Fruit fly (Drosophila melanogaster) whole organism, prepupa: ENCODE data around the gene Alh.

Experiments used
- CG10631 ChIP-seq: fragments of 200-800 bp; sonication (Bioruptor generic); optimal IDR thresholded peaks from 2 replicates; lab custom pipeline; 2016; ENCODE audit warnings: missing biosample characterization, missing genetic modification characterization
- CG10669 ChIP-seq: fragments of 200-800 bp; sonication (Bioruptor generic); optimal IDR thresholded peaks from 3 replicates; lab custom pipeline; 2018; ENCODE audit warnings: missing biosample characterization, mild to moderate bottlenecking, missing genetic modification characterization, moderate library complexity
- CG11762 ChIP-seq: fragments of 200-800 bp; sonication (Bioruptor generic); optimal IDR thresholded peaks from 3 replicates; lab custom pipeline; 2016; ENCODE audit warnings: missing biosample characterization, missing genetic modification characterization; ENCODE audit not compliant: insufficient read depth
- CG11902 ChIP-seq: fragments of 200-800 bp; sonication (Bioruptor generic); optimal IDR thresholded peaks from 3 replicates; lab custom pipeline; 2016; ENCODE audit warnings: missing biosample characterization, missing genetic modification characterization
- CG15336 ChIP-seq: fragments of 200-800 bp; sonication (Bioruptor generic); IDR thresholded peaks from 2 replicates; pipeline ENCODE4 v1.3.6; 2022; ENCODE audit warnings: missing biosample characterization, missing genetic modification characterization
- CG1621 ChIP-seq: fragments of 200-800 bp; sonication (Bioruptor generic); optimal IDR thresholded peaks from 3 replicates; lab custom pipeline; 2018; ENCODE audit warnings: missing biosample characterization, mild to moderate bottlenecking, missing genetic modification characterization
- CG16779 ChIP-seq: fragments of 200-800 bp; sonication (Bioruptor generic); optimal IDR thresholded peaks from 3 replicates; lab custom pipeline; 2017; ENCODE audit warnings: missing biosample characterization, mild to moderate bottlenecking, missing genetic modification characterization
- CG3032 ChIP-seq: fragments of 200-800 bp; optimal IDR thresholded peaks from 2 replicates; lab custom pipeline; 2019; ENCODE audit warnings: missing biosample characterization, mild to moderate bottlenecking, missing genetic modification characterization, moderate library complexity
- CG31627 ChIP-seq: fragments of 200-800 bp; sonication (Bioruptor generic); optimal IDR thresholded peaks from 3 replicates; lab custom pipeline; 2016; ENCODE audit warnings: missing biosample characterization, missing genetic modification characterization
- CG32006 ChIP-seq: fragments of 200-800 bp; sonication (Bioruptor generic); optimal IDR thresholded peaks from 3 replicates; lab custom pipeline; 2017; ENCODE audit warnings: missing biosample characterization, mild to moderate bottlenecking, missing genetic modification characterization
- CG34406 ChIP-seq: fragments of 200-800 bp; sonication (Bioruptor generic); optimal IDR thresholded peaks from 3 replicates; lab custom pipeline; 2016; ENCODE audit warnings: missing biosample characterization, missing genetic modification characterization
- CG3919 ChIP-seq: fragments of 200-800 bp; sonication (Bioruptor generic); optimal IDR thresholded peaks from 3 replicates; lab custom pipeline; 2016; ENCODE audit warnings: missing biosample characterization, missing genetic modification characterization
- CG4318 ChIP-seq: fragments of 200-800 bp; sonication (Bioruptor generic); optimal IDR thresholded peaks from 3 replicates; lab custom pipeline; 2017; ENCODE audit warnings: missing biosample characterization, mild to moderate bottlenecking, missing genetic modification characterization
- CG6163 ChIP-seq: fragments of 200-800 bp; sonication (Bioruptor generic); IDR thresholded peaks from 3 replicates; pipeline ENCODE4 v1.3.6; 2022; ENCODE audit warnings: missing biosample characterization, missing genetic modification characterization
- CG6792 ChIP-seq: fragments of 200-800 bp; sonication (Bioruptor generic); optimal IDR thresholded peaks from 3 replicates; lab custom pipeline; 2016; ENCODE audit warnings: missing biosample characterization, missing genetic modification characterization
- CG8119 ChIP-seq: fragments of 200-800 bp; sonication (Bioruptor generic); IDR thresholded peaks from 3 replicates; pipeline ENCODE4 v1.3.6; 2022; ENCODE audit warnings: missing biosample characterization, missing genetic modification characterization
- CG8319 ChIP-seq: fragments of 200-800 bp; sonication (Bioruptor generic); optimal IDR thresholded peaks from 3 replicates; lab custom pipeline; 2016; ENCODE audit warnings: missing biosample characterization, missing genetic modification characterization
- CG8632 ChIP-seq: fragments of 200-800 bp; sonication (Bioruptor generic); optimal IDR thresholded peaks from 3 replicates; lab custom pipeline; 2016; ENCODE audit warnings: missing biosample characterization, missing genetic modification characterization
- CG9139 ChIP-seq: fragments of 200-800 bp; sonication (Bioruptor generic); optimal IDR thresholded peaks from 3 replicates; lab custom pipeline; 2017; ENCODE audit warnings: missing biosample characterization, mild to moderate bottlenecking, missing genetic modification characterization
- Eip75B ChIP-seq: fragments of 200-800 bp; sonication (Bioruptor generic); optimal IDR thresholded peaks from 3 replicates; lab custom pipeline; 2016; ENCODE audit warnings: missing biosample characterization, missing genetic modification characterization
- Eip78C ChIP-seq: fragments of 200-800 bp; sonication (Bioruptor generic); peaks from one replicate; lab custom pipeline; 2016; ENCODE audit warnings: missing biosample characterization, missing genetic modification characterization
- Eip93F ChIP-seq: fragments of 200-800 bp; sonication (Bioruptor generic); optimal IDR thresholded peaks from 2 replicates; lab custom pipeline; 2016; ENCODE audit warnings: missing biosample characterization, mild to moderate bottlenecking, missing genetic modification characterization
- Ets21C ChIP-seq: fragments of 200-800 bp; sonication (Bioruptor generic); optimal IDR thresholded peaks from 3 replicates; lab custom pipeline; 2016; ENCODE audit warnings: missing biosample characterization, missing genetic modification characterization
- Hr38 ChIP-seq: sonication (Bioruptor generic); optimal IDR thresholded peaks from 2 replicates; lab custom pipeline; 2016; ENCODE audit warnings: missing biosample characterization, missing genetic modification characterization
- Hr39 ChIP-seq: fragments of 200-800 bp; sonication (Bioruptor generic); optimal IDR thresholded peaks from 2 replicates; lab custom pipeline; 2016; ENCODE audit warnings: missing biosample characterization, missing genetic modification characterization
- Hr4 ChIP-seq: fragments of 200-800 bp; sonication (Bioruptor generic); optimal IDR thresholded peaks from 3 replicates; lab custom pipeline; 2016; ENCODE audit warnings: missing biosample characterization, missing genetic modification characterization
- OdsH ChIP-seq: fragments of 200-800 bp; sonication (Bioruptor generic); optimal IDR thresholded peaks from 3 replicates; lab custom pipeline; 2016; ENCODE audit warnings: missing biosample characterization, missing genetic modification characterization
- Smox ChIP-seq: fragments of 200-800 bp; sonication (Bioruptor generic); optimal IDR thresholded peaks from 3 replicates; lab custom pipeline; 2016; ENCODE audit warnings: missing biosample characterization, missing genetic modification characterization
- Sox102F ChIP-seq: fragments of 200-800 bp; sonication (Bioruptor generic); optimal IDR thresholded peaks from 2 replicates; lab custom pipeline; 2016; ENCODE audit warnings: missing biosample characterization, mild to moderate bottlenecking, missing genetic modification characterization
- Sox14 ChIP-seq: fragments of 200-800 bp; sonication (Bioruptor generic); optimal IDR thresholded peaks from 3 replicates; lab custom pipeline; 2016; ENCODE audit warnings: missing biosample characterization, missing genetic modification characterization
- achi ChIP-seq: fragments of 200-800 bp; sonication (Bioruptor generic); optimal IDR thresholded peaks from 3 replicates; lab custom pipeline; 2016; ENCODE audit warnings: missing biosample characterization, missing genetic modification characterization
- acj6 ChIP-seq: fragments of 200-800 bp; sonication (Bioruptor generic); optimal IDR thresholded peaks from 3 replicates; lab custom pipeline; 2016; ENCODE audit warnings: missing biosample characterization, missing genetic modification characterization
- dsx ChIP-seq: fragments of 200-800 bp; optimal IDR thresholded peaks from 3 replicates; lab custom pipeline; 2019; ENCODE audit warnings: missing biosample characterization, mild to moderate bottlenecking, missing genetic modification characterization, moderate library complexity; ENCODE audit not compliant: poor library complexity, severe bottlenecking
- eg ChIP-seq: fragments of 200-800 bp; sonication (Bioruptor generic); IDR thresholded peaks from 3 replicates; pipeline ENCODE4 v1.3.6; 2022; ENCODE audit warnings: missing biosample characterization, missing genetic modification characterization
- esn ChIP-seq: fragments of 200-800 bp; sonication (Bioruptor generic); optimal IDR thresholded peaks from 2 replicates; lab custom pipeline; 2016; ENCODE audit warnings: missing biosample characterization, mild to moderate bottlenecking, missing genetic modification characterization, moderate library complexity
- fd85E ChIP-seq: fragments of 200-800 bp; sonication (Bioruptor generic); optimal IDR thresholded peaks from 3 replicates; lab custom pipeline; 2016; ENCODE audit warnings: missing biosample characterization, missing genetic modification characterization
- fkh ChIP-seq: fragments of 200-800 bp; sonication (Bioruptor generic); optimal IDR thresholded peaks from 3 replicates; lab custom pipeline; 2017; ENCODE audit warnings: missing biosample characterization, mild to moderate bottlenecking, missing genetic modification characterization, moderate library complexity
- spab ChIP-seq: fragments of 200-800 bp; sonication (Bioruptor generic); optimal IDR thresholded peaks from 2 replicates; lab custom pipeline; 2017; ENCODE audit warnings: missing biosample characterization, mild to moderate bottlenecking, missing genetic modification characterization, missing genetic modification reagents
- ss ChIP-seq, 2 experiments: fragments of 200-800 bp; sonication (Bioruptor generic); optimal IDR thresholded peaks; 2 replicates in 1 of 2; 3 replicates in 1 of 2; lab custom pipeline; 2017 to 2018; ENCODE audit warnings: mild to moderate bottlenecking in 2 of 2, missing biosample characterization in 2 of 2, missing genetic modification characterization in 2 of 2, moderate library complexity in 1 of 2
- vri ChIP-seq: fragments of 200-800 bp; sonication (Bioruptor generic); optimal IDR thresholded peaks from 3 replicates; lab custom pipeline; 2016; ENCODE audit warnings: missing biosample characterization, mild to moderate bottlenecking, missing genetic modification characterization

Alh gene

dm6 chr3R:7080157-7080916 lies 43.6 kb downstream of the Alh start, which contains the start of gene Ref1:
Ref1 (minus strand) TSS chr3R:7080387.
- peak; percentile 15 for TF ChIP-seq Eip78C (GFP tag; lab: Kevin White, UChicago)
- no peak for TF ChIP-seq Smox (GFP tag; lab: Kevin White, UChicago)

- TF ChIP-seq CG6163 (GFP tag; lab: Robert Waterston, UW) (0 out of 3 replicates have a peak, but pooled peaks have one; percentile 15), CG3919 (no peak), Eip78C (GFP tag; lab: Kevin White, UChicago) (peak; percentile 29), dsx (GFP tag; lab: Kevin White, UChicago) (no peak)
- TF ChIP-seq, all 60 proteins: peak for 2
Measured at dm6 chr3R:7079718-7080117, 44.3 kb downstream of the Alh start.

- TF ChIP-seq Hr38 (GFP tag; lab: Kevin White, UChicago) (no peak), vri (GFP tag; lab: Kevin White, UChicago) (no peak), Hr39 (GFP tag; lab: Kevin White, UChicago) (peak; percentile 33), Sox102F (GFP tag; lab: Kevin White, UChicago) (peak; percentile 48), spab (GFP tag; lab: Kevin White, UChicago) (no peak), CG16779 (tag; lab: Kevin White, UChicago) (peak; percentile 8), fkh (GFP tag; lab: Kevin White, UChicago) (no peak), acj6 (GFP tag; lab: Kevin White, UChicago) (peak; percentile 35), CG9139 (no peak), CG32006 (GFP tag; lab: Kevin White, UChicago) (peak; percentile 38), Hr4 (GFP tag; lab: Kevin White, UChicago) (peak; percentile 35), ss (GFP tag; optimal IDR thresholded peaks at IDR 0.05; lab: Kevin White, UChicago) (peak in 1 of 2 experiments; percentile 6), achi (GFP tag; lab: Kevin White, UChicago) (peak; percentile 0)
Measured at dm6 chr3R:7076293-7076981, 47.5 kb downstream of the Alh start.

dm6 chr3R:7075712-7076183 lies 48.2 kb downstream of the Alh start:
- TF ChIP-seq Sox14 (GFP tag; lab: Kevin White, UChicago) = peak; percentile 97
- TF ChIP-seq acj6 (GFP tag; lab: Kevin White, UChicago) = peak; percentile 95
- TF ChIP-seq Ets21C (GFP tag; lab: Kevin White, UChicago) = peak; percentile 91
- TF ChIP-seq CG6163 (GFP tag; lab: Robert Waterston, UW) = no peak
- TF ChIP-seq achi (GFP tag; lab: Kevin White, UChicago) = peak; percentile 93
- TF ChIP-seq CG15336 = no peak
- no peak for TF ChIP-seq eg (GFP tag; lab: Robert Waterston, UW)
- TF ChIP-seq CG6792 (GFP tag; lab: Kevin White, UChicago) = peak; percentile 93
- TF ChIP-seq Hr38 (GFP tag; lab: Kevin White, UChicago) = no peak
- peak; percentile 69 for TF ChIP-seq fkh (GFP tag; lab: Kevin White, UChicago)
- peak; percentile 91 for TF ChIP-seq CG11902 (GFP tag; lab: Kevin White, UChicago)
- peak; percentile 85 for TF ChIP-seq CG4318 (GFP tag; lab: Kevin White, UChicago)
- TF ChIP-seq esn = peak; percentile 97
- TF ChIP-seq CG32006 (GFP tag; lab: Kevin White, UChicago) = peak; percentile 93
- TF ChIP-seq CG34406 (GFP tag; lab: Kevin White, UChicago) = peak; percentile 93
- peak; percentile 90 for TF ChIP-seq CG11762 (GFP tag; lab: Kevin White, UChicago)
- peak; percentile 87 for TF ChIP-seq dsx (GFP tag; lab: Kevin White, UChicago)
- TF ChIP-seq CG31627 (GFP tag; lab: Kevin White, UChicago) = peak; percentile 96
- TF ChIP-seq Eip75B = peak; percentile 95
- TF ChIP-seq CG8632 (GFP tag; lab: Kevin White, UChicago) = peak; percentile 93
- TF ChIP-seq CG8319 = peak; percentile 89
- TF ChIP-seq fd85E (GFP tag; lab: Kevin White, UChicago) = peak; percentile 84
- peak; percentile 95 for TF ChIP-seq OdsH (GFP tag; lab: Kevin White, UChicago)
- TF ChIP-seq CG10669 = peak; percentile 91
- peak; percentile 89 for TF ChIP-seq CG3032 (tag; lab: Kevin White, UChicago)
- peak; percentile 99 for TF ChIP-seq Eip78C (GFP tag; lab: Kevin White, UChicago)
- TF ChIP-seq CG8119 (GFP tag; lab: Robert Waterston, UW) = no peak
- peak; percentile 85 to 88 for TF ChIP-seq ss (GFP tag; optimal IDR thresholded peaks at IDR 0.05; lab: Kevin White, UChicago)
- TF ChIP-seq Eip93F (GFP tag; lab: Kevin White, UChicago) = peak; percentile 78
- peak; percentile 82 for TF ChIP-seq CG1621 (tag; lab: Kevin White, UChicago)
- TF ChIP-seq CG3919 = peak; percentile 95
- TF ChIP-seq CG10631 (GFP tag; lab: Kevin White, UChicago) = peak; percentile 92
- peak; percentile 97 for TF ChIP-seq Sox102F (GFP tag; lab: Kevin White, UChicago)
- TF ChIP-seq vri (GFP tag; lab: Kevin White, UChicago) = peak; percentile 95
